Worm (Caenorhabditis elegans): Measurements from ENCODE around the gene knl-1.

ce11 chrIII:8228916-8229315 is 21.5 kb upstream of the knl-1 start:
- no peak for TF ChIP-seq tab-1 (GFP tag; IDR thresholded peaks at IDR 0.05)
- TF ChIP-seq ref-1 (GFP tag; conservative IDR thresholded peaks at IDR 0.05) = no peak
- no peak for TF ChIP-seq med-1 (GFP tag; optimal IDR thresholded peaks at IDR 0.05; ENCODE audit: insufficient read depth)
- TF ChIP-seq ztf-23 (GFP tag; IDR thresholded peaks at IDR 0.05) = no peak
- TF ChIP-seq ztf-29 (GFP tag; IDR thresholded peaks at IDR 0.05) = no peak
- TF ChIP-seq T22C8.4 (GFP tag; IDR thresholded peaks at IDR 0.05) = no peak
- TF ChIP-seq flt-1 (GFP tag; IDR thresholded peaks at IDR 0.05) = no peak

All from whole organism, midembryonic.